Fruit fly (Drosophila melanogaster): ENCODE measurements around the gene pkaap.

Gene pkaap

dm6 chr2L:16263723-16264122 is 24.4 kb upstream of the pkaap start:
- TF ChIP-seq GATAd (GFP tag; optimal IDR thresholded peaks at IDR 0.05), result no peak
- no peak for TF ChIP-seq tai (GFP tag; optimal IDR thresholded peaks at IDR 0.05)
- TF ChIP-seq CG32264 (GFP tag; optimal IDR thresholded peaks at IDR 0.05), result no peak
- no peak for TF ChIP-seq CrebA (GFP tag; optimal IDR thresholded peaks at IDR 0.05; ENCODE audit: borderline replicate concordance)
- TF ChIP-seq Sp1 (GFP tag; optimal IDR thresholded peaks at IDR 0.05), result no peak
- no peak for TF ChIP-seq Myc (optimal IDR thresholded peaks at IDR 0.05)
- no peak for TF ChIP-seq psq (GFP tag; optimal IDR thresholded peaks at IDR 0.05)
- TF ChIP-seq lola (GFP tag; optimal IDR thresholded peaks at IDR 0.05), result no peak
- no peak for TF ChIP-seq Dif (GFP tag; optimal IDR thresholded peaks at IDR 0.05; ENCODE audit: partially characterized antibody)
- TF ChIP-seq sv (GFP tag; optimal IDR thresholded peaks at IDR 0.05), result no peak

- TF ChIP-seq Jra (GFP tag; optimal IDR thresholded peaks at IDR 0.05) (no peak), Sp1 (GFP tag; optimal IDR thresholded peaks at IDR 0.05) (no peak), Myc (optimal IDR thresholded peaks at IDR 0.05) (no peak), brk (GFP tag; optimal IDR thresholded peaks at IDR 0.05) (no peak), foxo (GFP tag; optimal IDR thresholded peaks at IDR 0.05) (peak in 1 of 2 experiments; percentile 18), Dfd (GFP tag; optimal IDR thresholded peaks at IDR 0.05) (no peak), OdsH (GFP tag; optimal IDR thresholded peaks at IDR 0.05) (no peak), rgr (GFP tag; optimal IDR thresholded peaks at IDR 0.05) (no peak), ey (GFP tag; optimal IDR thresholded peaks at IDR 0.05) (peak; percentile 3), sv (GFP tag; optimal IDR thresholded peaks at IDR 0.05) (no peak), sage (GFP tag; optimal IDR thresholded peaks at IDR 0.05) (no peak), GATAd (GFP tag; optimal IDR thresholded peaks at IDR 0.05) (no peak), usp (GFP tag; optimal IDR thresholded peaks at IDR 0.05) (no peak), Hr83 (GFP tag; optimal IDR thresholded peaks at IDR 0.05; ENCODE audit: poor library complexity, severe bottlenecking) (peak; percentile 27), tai (GFP tag; optimal IDR thresholded peaks at IDR 0.05) (no peak), dsf (GFP tag; optimal IDR thresholded peaks at IDR 0.05; ENCODE audit: borderline replicate concordance) (no peak), CrebA (GFP tag; optimal IDR thresholded peaks at IDR 0.05; ENCODE audit: borderline replicate concordance) (no peak), psq (GFP tag; optimal IDR thresholded peaks at IDR 0.05) (peak; percentile 82), Hr78 (GFP tag; optimal IDR thresholded peaks at IDR 0.05) (no peak), CG32264 (GFP tag; optimal IDR thresholded peaks at IDR 0.05) (no peak), dmrt93B (GFP tag; optimal IDR thresholded peaks at IDR 0.05) (no peak), Rel (GFP tag; optimal IDR thresholded peaks at IDR 0.05) (no peak), Rel (tag; optimal IDR thresholded peaks at IDR 0.05) (no peak)
These were observed 20.7 kb upstream of the pkaap start for dm6 chr2L:16267159-16268065.

- TF ChIP-seq Rel (GFP tag; optimal IDR thresholded peaks at IDR 0.05) (no peak), Rel (tag; optimal IDR thresholded peaks at IDR 0.05) (peak; percentile 53), rgr (GFP tag; optimal IDR thresholded peaks at IDR 0.05) (no peak), Hnf4 (GFP tag; optimal IDR thresholded peaks at IDR 0.05) (no peak), woc (GFP tag; optimal IDR thresholded peaks at IDR 0.05) (no peak), Sp1 (GFP tag; optimal IDR thresholded peaks at IDR 0.05) (no peak), lola (GFP tag; optimal IDR thresholded peaks at IDR 0.05) (no peak), psq (GFP tag; optimal IDR thresholded peaks at IDR 0.05) (no peak), ey (GFP tag; optimal IDR thresholded peaks at IDR 0.05) (no peak), br (GFP tag; optimal IDR thresholded peaks at IDR 0.05) (no peak), Hr83 (GFP tag; optimal IDR thresholded peaks at IDR 0.05; ENCODE audit: poor library complexity, severe bottlenecking) (no peak), jim (GFP tag; optimal IDR thresholded peaks at IDR 0.05) (no peak), dsf (GFP tag; optimal IDR thresholded peaks at IDR 0.05; ENCODE audit: borderline replicate concordance) (no peak), Dfd (GFP tag; optimal IDR thresholded peaks at IDR 0.05) (no peak), tai (GFP tag; optimal IDR thresholded peaks at IDR 0.05) (no peak), fru (GFP tag; optimal IDR thresholded peaks at IDR 0.05) (peak; percentile 86), brk (GFP tag; optimal IDR thresholded peaks at IDR 0.05) (no peak), CrebA (GFP tag; optimal IDR thresholded peaks at IDR 0.05; ENCODE audit: borderline replicate concordance) (no peak), dmrt93B (GFP tag; optimal IDR thresholded peaks at IDR 0.05) (no peak), sage (GFP tag; optimal IDR thresholded peaks at IDR 0.05) (no peak), h (GFP tag; optimal IDR thresholded peaks at IDR 0.05) (no peak), Dif (GFP tag; optimal IDR thresholded peaks at IDR 0.05; ENCODE audit: partially characterized antibody) (peak; percentile 77), Vsx2 (GFP tag; optimal IDR thresholded peaks at IDR 0.05; ENCODE audit: partially characterized antibody) (peak; percentile 44), Mio (GFP tag; optimal IDR thresholded peaks at IDR 0.05) (no peak), Jra (GFP tag; optimal IDR thresholded peaks at IDR 0.05) (no peak), Hr78 (GFP tag; optimal IDR thresholded peaks at IDR 0.05) (no peak), Abd-B (GFP tag; optimal IDR thresholded peaks at IDR 0.05) (no peak), pan (optimal IDR thresholded peaks at IDR 0.05) (no peak), GATAd (GFP tag; optimal IDR thresholded peaks at IDR 0.05) (no peak), CG32264 (GFP tag; optimal IDR thresholded peaks at IDR 0.05) (no peak), dl (GFP tag; optimal IDR thresholded peaks at IDR 0.05; ENCODE audit: insufficient read depth in 1 of 2, partially characterized antibody in 2 of 2) (peak; percentile 67 to 71), HLH106 (tag; optimal IDR thresholded peaks at IDR 0.05) (no peak), usp (GFP tag; optimal IDR thresholded peaks at IDR 0.05) (no peak), CG9705 (GFP tag; optimal IDR thresholded peaks at IDR 0.05) (no peak), Myc (optimal IDR thresholded peaks at IDR 0.05) (no peak), OdsH (GFP tag; optimal IDR thresholded peaks at IDR 0.05) (no peak), N (GFP tag; optimal IDR thresholded peaks at IDR 0.05) (no peak), foxo (GFP tag; optimal IDR thresholded peaks at IDR 0.05) (no peak), sv (GFP tag; optimal IDR thresholded peaks at IDR 0.05) (no peak)
These were observed 20.0 kb upstream of the pkaap start for dm6 chr2L:16268107-16268539.
